Fruit fly (Drosophila melanogaster): ENCODE results near the gene fkh.

Gene fkh

dm6 chr3R:28569529-28570175, 15.4 kb downstream of the fkh start (continued):
- peak; percentile 34 for TF ChIP-seq CG10631 (GFP tag; optimal IDR thresholded peaks at IDR 0.05)
- peak; percentile 37 for TF ChIP-seq svp (GFP tag)

DNA sequence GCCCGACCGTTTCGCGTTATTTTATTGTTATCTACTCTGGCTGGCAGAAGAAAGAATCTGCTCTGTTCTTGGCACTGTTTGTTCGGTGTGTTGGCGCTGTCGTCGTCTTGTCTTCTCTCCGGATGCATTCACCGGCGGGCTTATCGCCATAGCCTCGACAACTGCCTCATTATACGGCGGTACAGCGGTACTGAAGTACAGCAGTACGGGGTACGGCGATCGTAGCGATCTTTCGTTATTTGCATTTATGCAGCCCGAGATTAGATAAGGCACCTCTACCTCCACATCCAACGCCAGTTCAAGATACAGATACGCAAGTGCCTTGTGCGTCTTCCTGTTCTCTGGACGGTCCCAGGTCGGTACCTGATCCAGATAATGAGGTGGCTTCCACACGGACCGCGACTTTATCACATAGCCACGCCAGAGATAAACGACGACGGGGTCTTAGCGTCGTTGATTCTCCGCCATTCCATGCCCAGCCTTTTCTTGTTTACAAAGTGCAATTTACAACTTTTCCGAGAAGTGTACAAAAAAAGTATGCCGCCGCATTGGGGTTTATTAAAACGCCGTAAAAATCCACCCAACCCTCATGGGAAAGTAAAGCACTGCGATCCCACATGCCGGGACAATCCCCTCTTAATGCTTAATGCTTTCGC, 16.8 kb downstream of the fkh start:
- TF ChIP-seq Eip78C (GFP tag) (peak; percentile 53), fd59A (GFP tag; optimal IDR thresholded peaks at IDR 0.05) (no peak), svp (GFP tag) (peak; percentile 75), fkh (GFP tag; optimal IDR thresholded peaks at IDR 0.05) (peak; percentile 79), Ets96B (tag; optimal IDR thresholded peaks at IDR 0.05) (no peak)

DNA sequence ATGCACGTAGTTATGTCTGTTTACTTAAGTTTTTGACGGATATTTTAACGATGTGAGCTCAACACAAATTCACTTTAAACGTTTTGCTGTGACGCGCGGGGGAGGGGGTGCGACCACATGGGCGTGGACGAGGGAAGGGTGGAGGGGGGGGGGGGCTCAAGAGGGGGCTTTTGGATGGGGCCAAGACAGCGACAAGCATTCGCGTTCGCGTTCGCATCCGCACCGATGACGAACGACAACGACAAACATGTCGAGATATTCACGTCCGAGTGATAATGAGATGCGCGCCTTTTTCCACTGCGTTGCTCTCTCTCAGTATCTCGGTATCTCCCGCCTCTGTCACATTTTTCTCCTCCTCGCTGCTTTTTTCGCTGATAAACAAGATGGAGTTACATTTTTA, 21.5 kb downstream of the fkh start:
- TF ChIP-seq CG10669 (GFP tag; optimal IDR thresholded peaks at IDR 0.05) = no peak
- TF ChIP-seq spab (GFP tag; optimal IDR thresholded peaks at IDR 0.05) = no peak
- TF ChIP-seq fkh (GFP tag; optimal IDR thresholded peaks at IDR 0.05) = peak; percentile 97

- TF ChIP-seq eg (GFP tag; IDR thresholded peaks at IDR 0.05) (0 out of 3 replicates have a peak, but pooled peaks have one; percentile 35), ss (GFP tag; optimal IDR thresholded peaks at IDR 0.05) (no peak), CG6276 (GFP tag; optimal IDR thresholded peaks at IDR 0.05) (no peak), Eip75B (GFP tag; optimal IDR thresholded peaks at IDR 0.05) (no peak), achi (GFP tag; optimal IDR thresholded peaks at IDR 0.05) (peak; percentile 10), CG6808 (GFP tag; optimal IDR thresholded peaks at IDR 0.05) (no peak), CG1621 (tag; optimal IDR thresholded peaks at IDR 0.05) (no peak), Eip78C (GFP tag) (peak; percentile 31), CG8319 (GFP tag; optimal IDR thresholded peaks at IDR 0.05) (no peak), Met (GFP tag; optimal IDR thresholded peaks at IDR 0.05) (no peak), svp (GFP tag) (peak; percentile 50), Blimp-1 (GFP tag; optimal IDR thresholded peaks at IDR 0.05) (no peak), CG8119 (GFP tag; IDR thresholded peaks at IDR 0.05) (0 out of 3 replicates have a peak, but pooled peaks have one; percentile 17), topi (GFP tag; optimal IDR thresholded peaks at IDR 0.05) (peak; percentile 1), CG6792 (GFP tag; optimal IDR thresholded peaks at IDR 0.05) (no peak), CG6163 (GFP tag; IDR thresholded peaks at IDR 0.05) (0 out of 3 replicates have a peak, but pooled peaks have one; percentile 9), fkh (GFP tag; optimal IDR thresholded peaks at IDR 0.05) (peak; percentile 13), CG32006 (GFP tag; optimal IDR thresholded peaks at IDR 0.05) (peak; percentile 39)
Observed at dm6 chr3R:28562654-28563198, 22.3 kb downstream of the fkh start.

DNA sequence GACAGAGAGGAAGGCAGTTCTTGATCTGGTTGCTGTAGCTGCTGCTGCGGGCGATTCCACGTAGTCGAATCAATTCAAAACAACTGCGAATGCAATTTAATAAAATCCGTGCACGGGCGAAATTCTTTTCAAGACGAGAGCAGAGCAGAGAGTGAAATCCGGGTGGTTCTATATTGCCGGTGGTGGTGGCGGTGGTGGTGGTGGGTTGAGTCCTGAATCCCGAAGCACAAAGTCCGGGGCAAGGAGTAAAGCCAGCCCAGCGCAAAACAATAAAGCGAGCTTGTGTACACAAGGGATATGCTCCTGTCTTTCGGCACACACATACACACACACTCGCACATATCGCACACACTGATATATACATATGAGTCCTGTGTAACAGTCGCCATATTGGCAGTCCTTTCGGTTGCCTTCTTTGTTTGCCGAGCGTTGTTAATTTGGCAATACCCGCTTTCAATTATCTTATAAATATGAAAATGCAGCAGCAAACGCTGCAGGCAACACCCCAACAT, 23.7 kb downstream of the fkh start:
- TF ChIP-seq Hr39 (GFP tag; optimal IDR thresholded peaks at IDR 0.05) (no peak), CG31627 (GFP tag; optimal IDR thresholded peaks at IDR 0.05) (no peak), CG8119 (GFP tag; IDR thresholded peaks at IDR 0.05) (no peak), CG4318 (GFP tag; optimal IDR thresholded peaks at IDR 0.05) (no peak), CG11762 (GFP tag; optimal IDR thresholded peaks at IDR 0.05; ENCODE audit: insufficient read depth) (no peak), fkh (GFP tag; optimal IDR thresholded peaks at IDR 0.05) (peak; percentile 63), Blimp-1 (GFP tag; optimal IDR thresholded peaks at IDR 0.05) (no peak), CG6854 (GFP tag; optimal IDR thresholded peaks at IDR 0.05) (no peak)

- TF ChIP-seq svp (GFP tag) (peak; percentile 63), Blimp-1 (GFP tag; optimal IDR thresholded peaks at IDR 0.05) (peak; percentile 5), Eip78C (GFP tag) (peak; percentile 60), CG32006 (GFP tag; optimal IDR thresholded peaks at IDR 0.05) (no peak), CG6854 (GFP tag; optimal IDR thresholded peaks at IDR 0.05) (peak; percentile 24), CG8119 (GFP tag; IDR thresholded peaks at IDR 0.05) (no peak), esn (GFP tag; optimal IDR thresholded peaks at IDR 0.05) (peak; percentile 35), fkh (GFP tag; optimal IDR thresholded peaks at IDR 0.05) (peak; percentile 70), Ets21C (GFP tag; optimal IDR thresholded peaks at IDR 0.05) (no peak), acj6 (GFP tag; optimal IDR thresholded peaks at IDR 0.05) (no peak), vri (GFP tag; optimal IDR thresholded peaks at IDR 0.05) (peak; percentile 32), Lpt (GFP tag; optimal IDR thresholded peaks at IDR 0.05) (no peak), CG9139 (GFP tag; optimal IDR thresholded peaks at IDR 0.05) (no peak), CG6792 (GFP tag; optimal IDR thresholded peaks at IDR 0.05) (peak; percentile 40), topi (GFP tag; optimal IDR thresholded peaks at IDR 0.05) (peak; percentile 7), Met (GFP tag; optimal IDR thresholded peaks at IDR 0.05) (peak; percentile 36), CG6163 (GFP tag; IDR thresholded peaks at IDR 0.05) (0 out of 3 replicates have a peak, but pooled peaks have one; percentile 5), Sox102F (GFP tag; optimal IDR thresholded peaks at IDR 0.05) (peak; percentile 1)
Observed at dm6 chr3R:28558801-28559200, 26.3 kb downstream of the fkh start.
